Fruit fly (Drosophila melanogaster) whole organism, embryonic: ENCODE results near the gene Fer3HCH.

ENCODE experiments used
- Ada2b ChIP-seq: fragments of 200-800 bp; sonication (Bioruptor generic); IDR thresholded peaks from 2 replicates; pipeline ENCODE4 v1.3.6; 2022; ENCODE audit warnings: missing biosample characterization, missing genetic modification characterization
- Atf-2 ChIP-seq: fragments of 200-800 bp; sonication (Bioruptor generic); optimal IDR thresholded peaks from 2 replicates; lab custom pipeline; 2016; ENCODE audit warnings: missing biosample characterization, missing genetic modification characterization
- Atf6 ChIP-seq: fragments of 200-800 bp; sonication (Bioruptor generic); IDR thresholded peaks from 2 replicates; pipeline ENCODE4 v1.3.6; 2022; ENCODE audit warnings: missing biosample characterization, missing genetic modification characterization
- Blimp-1 ChIP-seq: fragments of 200-800 bp; sonication (Bioruptor generic); optimal IDR thresholded peaks from 3 replicates; lab custom pipeline; 2018; ENCODE audit warnings: missing biosample characterization, missing genetic modification characterization, mild to moderate bottlenecking, moderate library complexity, missing genetic modification reagents
- CG10147 ChIP-seq: fragments of 200-800 bp; sonication (Bioruptor generic); optimal IDR thresholded peaks from 2 replicates; lab custom pipeline; 2019; ENCODE audit warnings: missing biosample characterization, mild to moderate bottlenecking, missing genetic modification characterization, moderate library complexity
- CG10267 ChIP-seq: fragments of 200-800 bp; sonication (Bioruptor generic); optimal IDR thresholded peaks from 2 replicates; lab custom pipeline; 2018; ENCODE audit warnings: missing biosample characterization, mild to moderate bottlenecking, missing genetic modification characterization, moderate library complexity
- CG10366 ChIP-seq: fragments of 200-800 bp; sonication (Bioruptor generic); IDR thresholded peaks from 2 replicates; pipeline ENCODE4 v1.3.6; 2022; ENCODE audit warnings: missing biosample characterization, missing genetic modification characterization
- CG10979 ChIP-seq: fragments of 200-800 bp; sonication (Bioruptor generic); optimal IDR thresholded peaks from 2 replicates; lab custom pipeline; 2018; ENCODE audit warnings: missing biosample characterization, mild to moderate bottlenecking, missing genetic modification characterization, moderate library complexity
- CG12659 ChIP-seq: fragments of 200-800 bp; sonication (Bioruptor generic); optimal IDR thresholded peaks from 3 replicates; lab custom pipeline; 2017; ENCODE audit warnings: mild to moderate bottlenecking, missing biosample characterization, missing genetic modification reagents, missing genetic modification characterization
- CG12769 ChIP-seq: fragments of 200-800 bp; sonication (Bioruptor generic); optimal IDR thresholded peaks from 2 replicates; lab custom pipeline; 2019; ENCODE audit warnings: missing biosample characterization, mild to moderate bottlenecking, missing genetic modification characterization, moderate library complexity
- CG13894 ChIP-seq: fragments of 200-800 bp; sonication (Bioruptor generic); optimal IDR thresholded peaks from 3 replicates; lab custom pipeline; 2018; ENCODE audit warnings: missing biosample characterization, mild to moderate bottlenecking, missing genetic modification characterization, moderate library complexity
- CG15011 ChIP-seq: fragments of 200-800 bp; sonication (Bioruptor generic); optimal IDR thresholded peaks from 3 replicates; lab custom pipeline; 2018; ENCODE audit warnings: missing biosample characterization, mild to moderate bottlenecking, missing genetic modification characterization
- CG15514 ChIP-seq: fragments of 200-800 bp; sonication (Bioruptor generic); optimal IDR thresholded peaks from 3 replicates; lab custom pipeline; 2017; ENCODE audit warnings: missing biosample characterization, missing genetic modification characterization, mild to moderate bottlenecking, moderate library complexity, missing genetic modification reagents
- CG17359 ChIP-seq: fragments of 200-800 bp; sonication (Bioruptor generic); optimal IDR thresholded peaks from 3 replicates; lab custom pipeline; 2018; ENCODE audit warnings: missing biosample characterization, mild to moderate bottlenecking, missing genetic modification characterization, moderate library complexity
- CG2120 ChIP-seq: fragments of 200-800 bp; sonication (Bioruptor generic); optimal IDR thresholded peaks from 3 replicates; lab custom pipeline; 2016; ENCODE audit warnings: missing biosample characterization, missing genetic modification characterization
- CG3163 ChIP-seq: fragments of 200-800 bp; sonication (Bioruptor generic); optimal IDR thresholded peaks from 3 replicates; lab custom pipeline; 2016; ENCODE audit warnings: missing biosample characterization, missing genetic modification characterization
- CG43689 ChIP-seq: fragments of 200-800 bp; sonication (Bioruptor generic); IDR thresholded peaks from 2 replicates; pipeline ENCODE4 v1.3.6; 2022; ENCODE audit warnings: missing biosample characterization, missing genetic modification characterization
- CG4707 ChIP-seq: fragments of 200-800 bp; sonication (Bioruptor generic); optimal IDR thresholded peaks from 2 replicates; lab custom pipeline; 2018; ENCODE audit warnings: missing biosample characterization, mild to moderate bottlenecking, missing genetic modification characterization, moderate library complexity
- CG6791 ChIP-seq: fragments of 200-800 bp; sonication (Bioruptor generic); IDR thresholded peaks from 3 replicates; pipeline ENCODE4 v1.3.6; 2022; ENCODE audit warnings: missing biosample characterization, missing genetic modification characterization; ENCODE audit not compliant: partially characterized antibody
- CG9609 ChIP-seq: fragments of 200-800 bp; sonication (Bioruptor generic); optimal IDR thresholded peaks from 3 replicates; lab custom pipeline; 2016; ENCODE audit warnings: missing biosample characterization, missing genetic modification characterization
- CG9797 ChIP-seq: fragments of 200-800 bp; sonication (Bioruptor generic); optimal IDR thresholded peaks from 3 replicates; lab custom pipeline; 2018; ENCODE audit warnings: missing biosample characterization, mild to moderate bottlenecking, missing genetic modification characterization
- CoRest ChIP-seq: fragments of 200-800 bp; sonication (Bioruptor generic); optimal IDR thresholded peaks from 3 replicates; lab custom pipeline; 2018; ENCODE audit warnings: missing biosample characterization, mild to moderate bottlenecking, missing genetic modification characterization, moderate library complexity
- E2f1 ChIP-seq: fragments of 200-800 bp; sonication (Bioruptor generic); IDR thresholded peaks from 2 replicates; pipeline ENCODE4 v1.3.6; 2022; ENCODE audit warnings: missing biosample characterization, missing genetic modification characterization
- H2.0 ChIP-seq: fragments of 200-800 bp; sonication (Bioruptor generic); IDR thresholded peaks from 2 replicates; pipeline ENCODE4 v1.3.6; 2022; ENCODE audit warnings: missing biosample characterization, missing genetic modification characterization
- HHEX ChIP-seq: fragments of 200-800 bp; sonication (Bioruptor generic); optimal IDR thresholded peaks from 3 replicates; lab custom pipeline; 2017; ENCODE audit warnings: missing biosample characterization, mild to moderate bottlenecking, missing genetic modification characterization, missing genetic modification reagents
- Hmr ChIP-seq: fragments of 200-800 bp; sonication (Bioruptor generic); optimal IDR thresholded peaks from 3 replicates; lab custom pipeline; 2017; ENCODE audit warnings: mild to moderate bottlenecking, missing biosample characterization, missing genetic modification reagents, missing genetic modification characterization
- Hr51 ChIP-seq, 2 experiments: fragments of 200-800 bp; sonication (Bioruptor generic); optimal IDR thresholded peaks; 2 replicates in 1 of 2; 3 replicates in 1 of 2; lab custom pipeline; 2016 to 2018; ENCODE audit warnings: missing biosample characterization in 2 of 2, missing genetic modification characterization in 2 of 2, mild to moderate bottlenecking in 1 of 2, moderate library complexity in 1 of 2
- Lim3 ChIP-seq: fragments of 200-800 bp; sonication (Bioruptor generic); IDR thresholded peaks from 2 replicates; pipeline ENCODE4 v1.3.6; 2022; ENCODE audit warnings: missing biosample characterization, missing genetic modification characterization
- Med ChIP-seq: fragments of 200-800 bp; sonication (Bioruptor generic); peaks from one replicate; lab custom pipeline; 2016; ENCODE audit warnings: missing biosample characterization, missing genetic modification characterization, mild to moderate bottlenecking, inconsistent platforms, moderate library complexity
- NC2β ChIP-seq: fragments of 200-800 bp; sonication (Bioruptor generic); optimal IDR thresholded peaks from 2 replicates; lab custom pipeline; 2016; ENCODE audit warnings: missing biosample characterization, missing genetic modification characterization
- Nf-YA ChIP-seq: fragments of 200-800 bp; sonication (Bioruptor generic); IDR thresholded peaks from 2 replicates; pipeline ENCODE4 v1.3.6; 2022; ENCODE audit warnings: missing biosample characterization, missing genetic modification characterization
- Rx ChIP-seq: fragments of 200-800 bp; sonication (Bioruptor generic); IDR thresholded peaks from 2 replicates; pipeline ENCODE4 v1.3.6; 2022; ENCODE audit warnings: missing biosample characterization, missing genetic modification characterization
- Tbp ChIP-seq: fragments of >200 bp; optimal IDR thresholded peaks from 2 replicates; lab custom pipeline; 2018; ENCODE audit warnings: missing biosample characterization, missing genetic modification characterization
- Vsx1 ChIP-seq: fragments of 200-800 bp; sonication (Bioruptor generic); optimal IDR thresholded peaks from 2 replicates; lab custom pipeline; 2017; ENCODE audit warnings: missing biosample characterization, mild to moderate bottlenecking, missing genetic modification characterization, missing genetic modification reagents
- al ChIP-seq: fragments of 200-800 bp; sonication (Bioruptor generic); IDR thresholded peaks from 2 replicates; pipeline ENCODE4 v1.3.6; 2022; ENCODE audit warnings: missing biosample characterization, missing genetic modification characterization
- chinmo ChIP-seq: fragments of 200-800 bp; sonication (Bioruptor generic); IDR thresholded peaks from 4 replicates; pipeline ENCODE4 v1.3.6; 2022; ENCODE audit warnings: missing biosample characterization, missing genetic modification characterization; ENCODE audit not compliant: partially characterized antibody
- dmrt99B ChIP-seq: fragments of 200-800 bp; sonication (Bioruptor generic); optimal IDR thresholded peaks from 2 replicates; lab custom pipeline; 2018; ENCODE audit warnings: missing biosample characterization, mild to moderate bottlenecking, missing genetic modification characterization, moderate library complexity
- ewg ChIP-seq: fragments of 200-800 bp; sonication (Bioruptor generic); optimal IDR thresholded peaks from 3 replicates; lab custom pipeline; 2017; ENCODE audit warnings: mild to moderate bottlenecking, missing biosample characterization, missing genetic modification reagents, missing genetic modification characterization
- gem ChIP-seq: fragments of 200-800 bp; sonication (Bioruptor generic); optimal IDR thresholded peaks from 2 replicates; lab custom pipeline; 2019; ENCODE audit warnings: missing biosample characterization, mild to moderate bottlenecking, missing genetic modification characterization, moderate library complexity
- ind ChIP-seq: fragments of 200-800 bp; sonication (Bioruptor generic); optimal IDR thresholded peaks from 3 replicates; lab custom pipeline; 2016; ENCODE audit warnings: missing biosample characterization, missing genetic modification characterization
- lab ChIP-seq: fragments of 200-800 bp; sonication (Bioruptor generic); optimal IDR thresholded peaks from 3 replicates; lab custom pipeline; 2017; ENCODE audit warnings: missing biosample characterization, missing genetic modification characterization, mild to moderate bottlenecking, moderate library complexity, missing genetic modification reagents
- row ChIP-seq: fragments of 200-800 bp; sonication (Bioruptor generic); IDR thresholded peaks from 3 replicates; pipeline ENCODE4 v1.3.6; 2022; ENCODE audit warnings: missing biosample characterization, missing genetic modification characterization
- sd ChIP-seq: fragments of 200-800 bp; sonication (Bioruptor generic); optimal IDR thresholded peaks from 3 replicates; lab custom pipeline; 2018; ENCODE audit warnings: missing biosample characterization, mild to moderate bottlenecking, missing genetic modification characterization, moderate library complexity
- slbo ChIP-seq: fragments of 200-800 bp; sonication (Bioruptor generic); IDR thresholded peaks from 2 replicates; pipeline ENCODE4 v1.3.6; 2022; ENCODE audit warnings: missing biosample characterization, missing genetic modification characterization
- sr ChIP-seq: fragments of 200-800 bp; sonication (Bioruptor generic); IDR thresholded peaks from 3 replicates; pipeline ENCODE4 v1.3.6; 2022; ENCODE audit warnings: missing biosample characterization, missing genetic modification characterization
- tgo ChIP-seq: fragments of 200-800 bp; sonication (Bioruptor generic); IDR thresholded peaks from 3 replicates; pipeline ENCODE4 v1.3.6; 2022; ENCODE audit warnings: missing biosample characterization, missing genetic modification characterization
- tx ChIP-seq: fragments of 200-800 bp; sonication (Bioruptor generic); optimal IDR thresholded peaks from 2 replicates; lab custom pipeline; 2016; ENCODE audit warnings: missing biosample characterization, missing genetic modification characterization
- vvl ChIP-seq: fragments of 200-800 bp; sonication (Bioruptor generic); IDR thresholded peaks from 2 replicates; pipeline ENCODE4 v1.3.6; 2022; ENCODE audit warnings: missing biosample characterization, missing genetic modification characterization
- zfh1 ChIP-seq: fragments of 200-800 bp; sonication (Bioruptor generic); IDR thresholded peaks from 3 replicates; pipeline ENCODE4 v1.3.6; 2022; ENCODE audit warnings: missing biosample characterization, missing genetic modification characterization

Gene Fer3HCH

DNA sequence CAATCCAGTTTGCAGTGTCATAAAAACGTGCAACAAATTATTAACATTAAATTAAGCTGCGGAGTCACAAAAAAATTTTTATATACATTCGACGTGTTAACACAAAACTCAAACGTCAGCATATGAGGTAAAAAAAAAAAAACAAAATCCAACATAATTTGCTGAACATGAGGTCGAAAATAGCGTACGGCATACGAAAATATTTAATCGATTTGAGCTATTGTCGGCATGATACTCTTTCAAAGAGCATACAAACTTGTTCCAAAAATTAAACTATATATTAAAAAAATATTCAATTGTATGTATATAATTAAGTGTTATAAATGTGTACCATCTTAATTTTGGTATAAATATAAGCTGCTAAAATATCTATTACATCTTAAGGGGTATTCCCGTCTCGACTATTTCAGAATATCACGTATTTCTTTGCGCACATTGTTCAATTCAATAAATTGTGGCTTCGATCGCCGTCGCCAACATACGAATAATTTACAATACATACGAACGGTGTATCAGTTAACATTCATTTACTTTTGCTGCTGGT lies 1.7 kb upstream of the Fer3HCH start (continued):
- TF ChIP-seq ewg (GFP tag; lab: Kevin White, UChicago) (no peak), CoRest (peak; percentile 65), Atf-2 (no peak), CG6791 (GFP tag; lab: Robert Waterston, UW) (no peak), CG12769 (tag; lab: Kevin White, UChicago) (peak; percentile 38), Rx (GFP tag; lab: Robert Waterston, UW) (0 out of 2 replicates have a peak, but pooled peaks have one; percentile 4), row (peak; percentile 81), Hr51 (GFP tag; optimal IDR thresholded peaks at IDR 0.05; lab: Kevin White, UChicago) (peak in 1 of 2 experiments; percentile 67), CG10147 (GFP tag; lab: Kevin White, UChicago) (peak; percentile 16), CG10267 (tag; lab: Kevin White, UChicago) (peak; percentile 37), NC2β (GFP tag; lab: Kevin White, UChicago) (no peak), E2f1 (GFP tag; lab: Robert Waterston, UW) (peak; percentile 43), CG4707 (GFP tag; lab: Kevin White, UChicago) (no peak), HHEX (GFP tag; lab: Kevin White, UChicago) (peak; percentile 37), CG13894 (tag; lab: Kevin White, UChicago) (no peak), CG9609 (GFP tag; lab: Kevin White, UChicago) (no peak), sr (GFP tag; lab: Robert Waterston, UW) (no peak), CG9797 (no peak), CG10979 (peak; percentile 18), sd (tag; lab: Kevin White, UChicago) (peak; percentile 44), Med (peak; percentile 29), CG2120 (peak; percentile 28), CG43689 (GFP tag; lab: Robert Waterston, UW) (0 out of 2 replicates have a peak, but pooled peaks have one; percentile 13), Hmr (GFP tag; lab: Kevin White, UChicago) (peak; percentile 61), H2.0 (peak; percentile 47), al (GFP tag; lab: Robert Waterston, UW) (peak; percentile 43; the same call in 1 of the 2 replicates), Atf6 (GFP tag; lab: Robert Waterston, UW) (peak; percentile 71; the same call in 1 of the 2 replicates), Nf-YA (0 out of 2 replicates have a peak, but pooled peaks have one; percentile 28), CG17359 (peak; percentile 64), Blimp-1 (GFP tag; lab: Kevin White, UChicago) (peak; percentile 44), CG3163 (GFP tag; lab: Kevin White, UChicago) (no peak), tgo (GFP tag; lab: Robert Waterston, UW) (peak; percentile 71; the same call in 2 of the 3 replicates), vvl (GFP tag; lab: Robert Waterston, UW) (peak; percentile 66), CG12659 (peak; percentile 39), CG15011 (GFP tag; lab: Kevin White, UChicago) (peak; percentile 29), chinmo (GFP tag; lab: Robert Waterston, UW) (no peak), Lim3 (GFP tag; lab: Robert Waterston, UW) (peak; percentile 41; the same call in 1 of the 2 replicates), CG15514 (GFP tag; lab: Kevin White, UChicago) (peak; percentile 13), Tbp (GFP tag; lab: Kevin White, UChicago) (no peak), gem (peak; percentile 80), slbo (GFP tag; lab: Robert Waterston, UW) (peak; percentile 76), zfh1 (GFP tag; lab: Robert Waterston, UW) (peak; percentile 42; the same call in 1 of the 3 replicates), lab (GFP tag; lab: Kevin White, UChicago) (peak; percentile 71), Vsx1 (GFP tag; lab: Kevin White, UChicago) (no peak), Ada2b (GFP tag; lab: Robert Waterston, UW) (peak; percentile 57), ind (GFP tag; lab: Kevin White, UChicago) (peak; percentile 39), dmrt99B (peak; percentile 62), tx (no peak), CG10366 (GFP tag; lab: Robert Waterston, UW) (peak; percentile 36)
